Worm (Caenorhabditis elegans) whole organism, L1 larva: ENCODE data around the gene T27A8.7.

Experiments
- aly-2 ChIP-seq: fragments of 150-350 bp; optimal IDR thresholded peaks from 2 replicates; lab custom pipeline; 2014; ENCODE audit warnings: missing biosample characterization, missing genetic modification characterization
- efl-1 ChIP-seq, 4 experiments: fragments of 150-350 bp; optimal IDR thresholded peaks in 3 of 4; peaks in 1 of 4; 1 replicate in 1 of 4; 2 replicates in 3 of 4; lab custom pipeline; 2014; ENCODE audit warnings: missing biosample characterization in 2 of 4, missing genetic modification characterization in 2 of 4, missing genetic modification reagents in 2 of 4
- fkh-10 ChIP-seq: sonication (generic microtip); optimal IDR thresholded peaks from 2 replicates; lab custom pipeline; 2017; ENCODE audit warnings: missing biosample characterization, missing genetic modification reagents, missing genetic modification characterization
- jun-1 ChIP-seq: fragments of 150-350 bp; optimal IDR thresholded peaks from 2 replicates; lab custom pipeline; 2014; ENCODE audit warnings: missing biosample characterization, missing genetic modification reagents, missing genetic modification characterization
- nhr-19 ChIP-seq: fragments of 200-800 bp; sonication (Bioruptor generic); conservative IDR thresholded peaks from 2 replicates; pipeline ENCODE4 v1.3.6; 2022; ENCODE audit warnings: missing genetic modification characterization, missing compliant biosample characterization

ce11 chrX:16040207-16040716, 15.1 kb upstream of the T27A8.7 start, which contains the start of gene B0395.3:
- TF ChIP-seq efl-1 (optimal IDR thresholded peaks at IDR 0.05; lab: Kevin White, UChicago): no peak
- TF ChIP-seq efl-1 (GFP tag; optimal IDR thresholded peaks at IDR 0.05 in 1 of 2; lab: Kevin White, UChicago): no peak
- TF ChIP-seq jun-1 (tag; lab: Kevin White, UChicago): peak; percentile 7
- peak; percentile 40 for TF ChIP-seq nhr-19
- no peak for TF ChIP-seq aly-2 (tag; lab: Kevin White, UChicago)
- no peak for TF ChIP-seq fkh-10 (GFP tag; lab: Kevin White, UChicago)
